Fruit fly (Drosophila melanogaster) whole organism, embryonic: ENCODE data around the gene Usp5.
A peak's percentile ranks its signal among the peaks of the same experiment; 100 is the strongest.

Experiments used
- Adf1 ChIP-seq: fragments of 200-800 bp; sonication (Bioruptor generic); IDR thresholded peaks from 2 replicates; pipeline ENCODE4 v1.3.6; 2022; ENCODE audit warnings: missing biosample characterization, missing genetic modification characterization
- Atf3 ChIP-seq: fragments of 200-800 bp; sonication (Bioruptor generic); optimal IDR thresholded peaks from 3 replicates; lab custom pipeline; 2016; ENCODE audit warnings: missing biosample characterization, missing genetic modification characterization
- CG10543 ChIP-seq: fragments of 200-800 bp; sonication (Bioruptor generic); optimal IDR thresholded peaks from 3 replicates; lab custom pipeline; 2017; ENCODE audit warnings: missing biosample characterization, mild to moderate bottlenecking, missing genetic modification characterization, moderate library complexity
- CG1233 ChIP-seq: fragments of 200-800 bp; sonication (Bioruptor generic); optimal IDR thresholded peaks from 4 replicates; lab custom pipeline; 2018; ENCODE audit warnings: missing biosample characterization, mild to moderate bottlenecking, missing genetic modification characterization
- CG14014 ChIP-seq: fragments of 200-800 bp; sonication (Bioruptor generic); IDR thresholded peaks from 2 replicates; pipeline ENCODE4 v1.3.6; 2022; ENCODE audit warnings: missing biosample characterization, missing genetic modification characterization
- CG16863 ChIP-seq: fragments of 200-800 bp; sonication (Bioruptor generic); optimal IDR thresholded peaks from 3 replicates; lab custom pipeline; 2016; ENCODE audit warnings: missing biosample characterization, missing genetic modification characterization
- CG17385 ChIP-seq: fragments of 200-800 bp; sonication (Bioruptor generic); optimal IDR thresholded peaks from 3 replicates; lab custom pipeline; 2018; ENCODE audit warnings: missing biosample characterization, mild to moderate bottlenecking, missing genetic modification characterization
- CG17912 ChIP-seq: fragments of 200-800 bp; sonication (Bioruptor generic); optimal IDR thresholded peaks from 2 replicates; lab custom pipeline; 2018; ENCODE audit warnings: missing biosample characterization, mild to moderate bottlenecking, missing genetic modification characterization
- CG18262 ChIP-seq: fragments of 200-800 bp; optimal IDR thresholded peaks from 3 replicates; lab custom pipeline; 2019; ENCODE audit warnings: missing biosample characterization, mild to moderate bottlenecking, missing genetic modification characterization, moderate library complexity
- CG18599 ChIP-seq: fragments of 200-800 bp; sonication (Bioruptor generic); optimal IDR thresholded peaks from 3 replicates; lab custom pipeline; 2017; ENCODE audit warnings: missing biosample characterization, missing genetic modification characterization, mild to moderate bottlenecking, moderate library complexity, missing genetic modification reagents
- CG18764 ChIP-seq: fragments of 200-800 bp; sonication (Bioruptor generic); optimal IDR thresholded peaks from 3 replicates; lab custom pipeline; 2016; ENCODE audit warnings: missing biosample characterization, missing genetic modification characterization
- CG2678 ChIP-seq: fragments of 200-800 bp; sonication (Bioruptor generic); optimal IDR thresholded peaks from 3 replicates; lab custom pipeline; 2019; ENCODE audit warnings: missing biosample characterization, mild to moderate bottlenecking, missing genetic modification characterization, moderate library complexity
- CG33213 ChIP-seq: fragments of 200-800 bp; sonication (Bioruptor generic); optimal IDR thresholded peaks from 3 replicates; lab custom pipeline; 2016; ENCODE audit warnings: missing biosample characterization, missing genetic modification characterization
- CG6254 ChIP-seq: fragments of 200-800 bp; sonication (Bioruptor generic); optimal IDR thresholded peaks from 3 replicates; lab custom pipeline; 2017; ENCODE audit warnings: mild to moderate bottlenecking, missing biosample characterization, missing genetic modification reagents, missing genetic modification characterization
- CG7271 ChIP-seq: fragments of 200-800 bp; sonication (Bioruptor generic); optimal IDR thresholded peaks from 2 replicates; lab custom pipeline; 2018; ENCODE audit warnings: missing biosample characterization, mild to moderate bottlenecking, missing genetic modification characterization, moderate library complexity
- CG7745 ChIP-seq: fragments of 200-800 bp; sonication (Bioruptor generic); optimal IDR thresholded peaks from 2 replicates; lab custom pipeline; 2018; ENCODE audit warnings: missing biosample characterization, mild to moderate bottlenecking, missing genetic modification characterization, moderate library complexity
- CG8281 ChIP-seq: fragments of 200-800 bp; sonication (Bioruptor generic); optimal IDR thresholded peaks from 2 replicates; lab custom pipeline; 2018; ENCODE audit warnings: missing biosample characterization, mild to moderate bottlenecking, missing genetic modification characterization, moderate library complexity
- CG8478 ChIP-seq: fragments of >200 bp; optimal IDR thresholded peaks from 2 replicates; lab custom pipeline; 2018
- CG8765 ChIP-seq: fragments of 200-800 bp; sonication (Bioruptor generic); IDR thresholded peaks from 2 replicates; pipeline ENCODE4 v1.3.6; 2022; ENCODE audit warnings: missing biosample characterization, missing genetic modification characterization
- CG9609 ChIP-seq: fragments of 200-800 bp; sonication (Bioruptor generic); optimal IDR thresholded peaks from 3 replicates; lab custom pipeline; 2016; ENCODE audit warnings: missing biosample characterization, missing genetic modification characterization
- CG9876 ChIP-seq: fragments of 200-800 bp; sonication (Bioruptor generic); optimal IDR thresholded peaks from 2 replicates; lab custom pipeline; 2016; ENCODE audit warnings: missing biosample characterization, missing genetic modification characterization
- CoRest ChIP-seq: fragments of 200-800 bp; sonication (Bioruptor generic); optimal IDR thresholded peaks from 3 replicates; lab custom pipeline; 2018; ENCODE audit warnings: missing biosample characterization, mild to moderate bottlenecking, missing genetic modification characterization, moderate library complexity
- Dref ChIP-seq: fragments of 200-800 bp; sonication (Bioruptor generic); IDR thresholded peaks from 2 replicates; pipeline ENCODE4 v1.3.6; 2022; ENCODE audit warnings: missing biosample characterization, missing genetic modification characterization
- Eip74EF ChIP-seq, 2 experiments: fragments of 200-800 bp in 1 of 2; fragments of >200 bp in 1 of 2; sonication (Bioruptor generic) in 1 of 2; optimal IDR thresholded peaks; 2 replicates each; lab custom pipeline; 2017 to 2019; ENCODE audit warnings: missing biosample characterization in 2 of 2, missing genetic modification characterization in 2 of 2, mild to moderate bottlenecking in 1 of 2, moderate library complexity in 1 of 2
- Gug ChIP-seq: fragments of 200-800 bp; sonication (Bioruptor generic); IDR thresholded peaks from 4 replicates; pipeline ENCODE4 v1.3.6; 2022; ENCODE audit warnings: missing biosample characterization, missing genetic modification characterization
- HLH4C ChIP-seq: fragments of 200-800 bp; sonication (Bioruptor generic); IDR thresholded peaks from 3 replicates; pipeline ENCODE4 v1.3.6; 2022; ENCODE audit warnings: missing biosample characterization, missing genetic modification characterization; ENCODE audit not compliant: partially characterized antibody
- Med ChIP-seq: fragments of 200-800 bp; sonication (Bioruptor generic); peaks from one replicate; lab custom pipeline; 2016; ENCODE audit warnings: missing biosample characterization, missing genetic modification characterization, mild to moderate bottlenecking, inconsistent platforms, moderate library complexity
- Rx ChIP-seq: fragments of 200-800 bp; sonication (Bioruptor generic); IDR thresholded peaks from 2 replicates; pipeline ENCODE4 v1.3.6; 2022; ENCODE audit warnings: missing biosample characterization, missing genetic modification characterization
- Spps ChIP-seq: fragments of 200-800 bp; sonication (Bioruptor generic); optimal IDR thresholded peaks from 2 replicates; lab custom pipeline; 2018; ENCODE audit warnings: missing biosample characterization, mild to moderate bottlenecking, missing genetic modification characterization
- Stat92E ChIP-seq, 3 experiments: fragments of >200 bp in 2 of 3; fragments of 200-800 bp in 1 of 3; sonication (Bioruptor generic) in 1 of 3; optimal IDR thresholded peaks; 2 replicates each; lab custom pipeline; 2017 to 2019; ENCODE audit warnings: missing biosample characterization in 3 of 3, missing genetic modification characterization in 3 of 3, mild to moderate bottlenecking in 1 of 3, moderate library complexity in 1 of 3
- Trl ChIP-seq, 3 experiments: fragments of >200 bp in 2 of 3; fragments of 200-800 bp in 1 of 3; sonication (Bioruptor generic) in 1 of 3; optimal IDR thresholded peaks; 2 replicates in 1 of 3; 3 replicates in 2 of 3; lab custom pipeline; 2016 to 2017; ENCODE audit warnings: missing biosample characterization in 1 of 3, missing genetic modification characterization in 1 of 3
- ab ChIP-seq: fragments of 200-800 bp; sonication (Bioruptor generic); optimal IDR thresholded peaks from 2 replicates; lab custom pipeline; 2016; ENCODE audit warnings: missing biosample characterization, missing genetic modification characterization
- amos ChIP-seq: fragments of 200-800 bp; sonication (Bioruptor generic); IDR thresholded peaks from 2 replicates; pipeline ENCODE4 v1.3.6; 2022; ENCODE audit warnings: missing biosample characterization, missing genetic modification characterization; ENCODE audit not compliant: partially characterized antibody
- chm ChIP-seq: fragments of 200-800 bp; sonication (Bioruptor generic); IDR thresholded peaks from 2 replicates; pipeline ENCODE4 v1.3.6; 2022; ENCODE audit warnings: missing biosample characterization, missing genetic modification characterization
- croc ChIP-seq: fragments of 200-800 bp; sonication (Bioruptor generic); conservative IDR thresholded peaks from 3 replicates; pipeline ENCODE4 v1.3.6; 2022; ENCODE audit warnings: missing biosample characterization, missing genetic modification characterization
- disco-r ChIP-seq: fragments of 200-800 bp; sonication (Bioruptor generic); optimal IDR thresholded peaks from 2 replicates; lab custom pipeline; 2016; ENCODE audit warnings: missing biosample characterization, missing genetic modification characterization
- eve ChIP-seq, 2 experiments: fragments of >200 bp; optimal IDR thresholded peaks; 2 replicates each; lab custom pipeline; 2017; ENCODE audit warnings: missing biosample characterization in 2 of 2, missing genetic modification characterization in 2 of 2
- fd3F ChIP-seq: fragments of 200-800 bp; sonication (Bioruptor generic); optimal IDR thresholded peaks from 2 replicates; lab custom pipeline; 2018; ENCODE audit warnings: missing biosample characterization, mild to moderate bottlenecking, missing genetic modification characterization, moderate library complexity
- fru ChIP-seq: fragments of >200 bp; optimal IDR thresholded peaks from 2 replicates; lab custom pipeline; 2017
- gcm2 ChIP-seq: fragments of 200-800 bp; sonication (Bioruptor generic); optimal IDR thresholded peaks from 2 replicates; lab custom pipeline; 2016; ENCODE audit warnings: missing biosample characterization, missing genetic modification characterization
- grau ChIP-seq: fragments of 200-800 bp; optimal IDR thresholded peaks from 3 replicates; lab custom pipeline; 2019; ENCODE audit warnings: missing biosample characterization, mild to moderate bottlenecking, missing genetic modification characterization, moderate library complexity
- lmd ChIP-seq: fragments of 200-800 bp; sonication (Bioruptor generic); IDR thresholded peaks from 2 replicates; pipeline ENCODE4 v1.3.6; 2022; ENCODE audit warnings: missing biosample characterization, missing genetic modification characterization
- lov ChIP-seq, 2 experiments: fragments of 200-800 bp in 1 of 2; fragments of >200 bp in 1 of 2; sonication (Bioruptor generic) in 1 of 2; IDR thresholded peaks in 1 of 2; optimal IDR thresholded peaks in 1 of 2; 2 replicates in 1 of 2; 3 replicates in 1 of 2; pipeline versions ENCODE4 v1.3.6 to Lab custom; 2017 to 2022; ENCODE audit warnings: missing biosample characterization in 1 of 2, missing genetic modification characterization in 1 of 2
- mam ChIP-seq: fragments of 200-800 bp; sonication (Bioruptor generic); optimal IDR thresholded peaks from 3 replicates; lab custom pipeline; 2016; ENCODE audit warnings: missing biosample characterization, missing genetic modification characterization
- pho ChIP-seq: fragments of 200-800 bp; sonication (Bioruptor generic); optimal IDR thresholded peaks from 2 replicates; lab custom pipeline; 2016; ENCODE audit warnings: missing biosample characterization, missing genetic modification characterization
- phol ChIP-seq: fragments of 200-800 bp; sonication (Bioruptor generic); optimal IDR thresholded peaks from 3 replicates; lab custom pipeline; 2018; ENCODE audit warnings: missing biosample characterization, mild to moderate bottlenecking, missing genetic modification characterization, moderate library complexity
- pros ChIP-seq: fragments of 200-800 bp; sonication (Bioruptor generic); optimal IDR thresholded peaks from 3 replicates; lab custom pipeline; 2019; ENCODE audit warnings: missing biosample characterization, mild to moderate bottlenecking, missing genetic modification characterization, moderate library complexity
- row ChIP-seq: fragments of 200-800 bp; sonication (Bioruptor generic); IDR thresholded peaks from 3 replicates; pipeline ENCODE4 v1.3.6; 2022; ENCODE audit warnings: missing biosample characterization, missing genetic modification characterization
- slbo ChIP-seq: fragments of 200-800 bp; sonication (Bioruptor generic); IDR thresholded peaks from 2 replicates; pipeline ENCODE4 v1.3.6; 2022; ENCODE audit warnings: missing biosample characterization, missing genetic modification characterization
- tna ChIP-seq: fragments of 200-800 bp; sonication (Bioruptor generic); IDR thresholded peaks from 2 replicates; pipeline ENCODE4 v1.3.6; 2022; ENCODE audit warnings: missing biosample characterization, missing genetic modification characterization; ENCODE audit not compliant: partially characterized antibody

Usp5 gene

DNA sequence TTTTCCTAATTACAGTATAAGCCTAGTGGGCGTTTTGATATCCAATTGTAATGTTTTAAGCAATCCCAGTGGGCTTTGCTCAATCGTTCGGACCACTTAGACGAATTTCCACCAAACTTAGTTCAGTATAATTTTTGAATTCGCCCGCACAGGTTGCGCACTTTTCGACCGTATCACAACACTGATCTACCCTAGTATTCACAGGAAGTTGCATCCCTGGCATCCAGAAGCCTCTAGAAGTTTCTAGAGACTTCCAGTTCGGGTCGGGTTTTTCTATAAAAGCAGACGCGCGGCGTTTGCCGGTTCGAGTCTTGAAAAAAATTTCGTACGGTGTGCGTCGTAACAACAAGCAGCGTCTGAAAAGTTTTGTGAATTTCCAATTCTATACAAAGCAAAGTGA is 44.8 kb upstream of the Usp5 start, which contains the start of gene Hsp83 (continued):
- TF ChIP-seq CG18599 (peak; percentile 99), Adf1 (GFP tag; lab: Robert Waterston, UW) (peak; percentile 77), CG9609 (GFP tag; lab: Kevin White, UChicago) (peak; percentile 88), Rx (GFP tag; lab: Robert Waterston, UW) (peak; percentile 91), CG6254 (GFP tag; lab: Kevin White, UChicago) (peak; percentile 95), fd3F (GFP tag; lab: Kevin White, UChicago) (peak; percentile 86), phol (tag; lab: Kevin White, UChicago) (peak; percentile 82), lov (optimal IDR thresholded peaks at IDR 0.05; lab: Kevin White, UChicago) (no peak), lov (GFP tag; IDR thresholded peaks at IDR 0.05; lab: Robert Waterston, UW) (peak; percentile 98), pros (peak; percentile 82), disco-r (GFP tag; lab: Kevin White, UChicago) (peak; percentile 91), CG17385 (GFP tag; lab: Kevin White, UChicago) (peak; percentile 96), fru (lab: Kevin White, UChicago) (no peak), CG18262 (peak; percentile 83), Stat92E (GFP tag; optimal IDR thresholded peaks at IDR 0.05; lab: Kevin White, UChicago) (peak in 1 of 3 experiments; percentile 84), chm (peak; percentile 99), gcm2 (GFP tag; lab: Kevin White, UChicago) (peak; percentile 92), lmd (GFP tag; lab: Robert Waterston, UW) (peak; percentile 80), HLH4C (no peak), Eip74EF (GFP tag; optimal IDR thresholded peaks at IDR 0.05; lab: Kevin White, UChicago) (peak in 1 of 2 experiments; percentile 88), CG8281 (peak; percentile 74), CG8765 (GFP tag; lab: Robert Waterston, UW) (no peak), ab (GFP tag; lab: Kevin White, UChicago) (peak; percentile 3), Gug (peak; percentile 55; the same call in 2 of the 4 replicates), Spps (tag; lab: Kevin White, UChicago) (peak; percentile 80), tna (GFP tag; lab: Robert Waterston, UW) (no peak), CG7271 (peak; percentile 97), grau (peak; percentile 90), Med (GFP tag; lab: Kevin White, UChicago) (peak; percentile 100), row (GFP tag; lab: Robert Waterston, UW) (peak; percentile 10; the same call in 1 of the 3 replicates), Dref (no peak; the same call in 1 of the 2 replicates), CG10543 (GFP tag; lab: Kevin White, UChicago) (peak; percentile 100), CG16863 (GFP tag; lab: Kevin White, UChicago) (peak; percentile 90), CG18764 (peak; percentile 93), Trl (optimal IDR thresholded peaks at IDR 0.05; lab: Kevin White, UChicago) (no peak), Trl (GFP tag; optimal IDR thresholded peaks at IDR 0.05; lab: Kevin White, UChicago) (peak; percentile 97), CG8478 (lab: Kevin White, UChicago) (no peak), mam (GFP tag; lab: Kevin White, UChicago) (peak; percentile 79), Atf3 (GFP tag; lab: Kevin White, UChicago) (peak; percentile 91), CG7745 (peak; percentile 80), CG1233 (GFP tag; lab: Kevin White, UChicago) (peak; percentile 98), CoRest (peak; percentile 61), pho (peak; percentile 93), croc (GFP tag; lab: Robert Waterston, UW) (peak; percentile 46), CG17912 (peak; percentile 99), CG2678 (tag; lab: Kevin White, UChicago) (peak; percentile 91), slbo (GFP tag; lab: Robert Waterston, UW) (peak; percentile 84), CG33213 (GFP tag; lab: Kevin White, UChicago) (peak; percentile 98), CG14014 (GFP tag; lab: Robert Waterston, UW) (peak; percentile 90), amos (GFP tag; lab: Robert Waterston, UW) (peak; percentile 3; the same call in 1 of the 2 replicates), eve (GFP tag; optimal IDR thresholded peaks at IDR 0.05; lab: Kevin White, UChicago) (no peak), CG9876 (GFP tag; lab: Kevin White, UChicago) (peak; percentile 89)
